Worm (Caenorhabditis elegans): ENCODE measurements around the gene D1046.4.

Gene D1046.4

ce11 chrIV:8986761-8987316, 53.2 kb downstream of the D1046.4 start, which contains the start of gene bre-1:
Gene bre-1, plus strand, starts transcription at chrIV:8987266.
- TF ChIP-seq nfya-1 (tag; optimal IDR thresholded peaks at IDR 0.05) = peak; percentile 19
- no peak for TF ChIP-seq unc-86 (tag; optimal IDR thresholded peaks at IDR 0.05)
- peak; percentile 81 for TF ChIP-seq ceh-48 (tag; optimal IDR thresholded peaks at IDR 0.05)
- peak; percentile 81 for TF ChIP-seq elt-2 (tag; optimal IDR thresholded peaks at IDR 0.05)
- no peak for TF ChIP-seq ceh-31 (tag; optimal IDR thresholded peaks at IDR 0.05)
- no peak for TF ChIP-seq nhr-11 (tag; optimal IDR thresholded peaks at IDR 0.05)
